Worm (Caenorhabditis elegans): ENCODE data around the gene col-150.

- TF ChIP-seq unc-86 (tag; optimal IDR thresholded peaks at IDR 0.05) (no peak), zag-1 (tag; optimal IDR thresholded peaks at IDR 0.05) (no peak), snu-23 (GFP tag; optimal IDR thresholded peaks at IDR 0.05) (no peak), Y116A8C.19 (tag; optimal IDR thresholded peaks at IDR 0.05; ENCODE audit: borderline replicate concordance) (no peak), blmp-1 (tag; optimal IDR thresholded peaks at IDR 0.05) (no peak), ceh-82 (tag; optimal IDR thresholded peaks at IDR 0.05) (no peak), nhr-11 (tag; optimal IDR thresholded peaks at IDR 0.05) (no peak), nhr-77 (tag; optimal IDR thresholded peaks at IDR 0.05) (no peak), jun-1 (tag; optimal IDR thresholded peaks at IDR 0.05) (no peak), lin-35 (GFP tag; optimal IDR thresholded peaks at IDR 0.05) (no peak), snpc-4 (tag; optimal IDR thresholded peaks at IDR 0.05) (no peak), egl-27 (tag; optimal IDR thresholded peaks at IDR 0.05) (no peak), ztf-11 (tag; optimal IDR thresholded peaks at IDR 0.05) (no peak)
These were observed 28.4 kb downstream of the col-150 start for ce11 chrV:10266050-10266449.
